Fruit fly (Drosophila melanogaster): Measurements from ENCODE around the gene CG12069.

DNA sequence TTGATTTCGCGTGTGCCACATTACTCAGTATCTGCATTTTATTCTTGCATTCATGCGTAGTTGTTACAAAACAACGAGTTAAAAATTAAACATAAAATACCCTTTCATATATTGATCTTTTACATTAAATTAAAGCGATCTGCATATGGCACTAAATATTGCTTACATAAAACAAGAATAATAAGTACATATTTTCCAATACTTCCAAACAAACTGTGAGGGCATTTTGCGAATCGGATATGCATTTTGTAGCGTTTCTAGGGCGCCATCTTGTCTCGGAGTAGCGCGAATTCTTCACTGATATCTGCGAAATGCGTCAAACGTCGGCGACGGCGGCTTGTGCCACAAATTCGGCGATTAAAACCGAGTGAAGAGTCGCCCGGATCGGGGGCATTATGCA is 46.1 kb upstream of the CG12069 start:
- TF ChIP-seq psq (optimal IDR thresholded peaks at IDR 0.05), result no peak
- no peak for TF ChIP-seq Myc (optimal IDR thresholded peaks at IDR 0.05)
- no peak for TF ChIP-seq h (optimal IDR thresholded peaks at IDR 0.05)
- TF ChIP-seq Sin3A (optimal IDR thresholded peaks at IDR 0.05), result no peak
- TF ChIP-seq ttk (optimal IDR thresholded peaks at IDR 0.05), result no peak
- TF ChIP-seq insv (optimal IDR thresholded peaks at IDR 0.05), result no peak
